Fruit fly (Drosophila melanogaster): ENCODE results near the gene Nuf2.

DNA sequence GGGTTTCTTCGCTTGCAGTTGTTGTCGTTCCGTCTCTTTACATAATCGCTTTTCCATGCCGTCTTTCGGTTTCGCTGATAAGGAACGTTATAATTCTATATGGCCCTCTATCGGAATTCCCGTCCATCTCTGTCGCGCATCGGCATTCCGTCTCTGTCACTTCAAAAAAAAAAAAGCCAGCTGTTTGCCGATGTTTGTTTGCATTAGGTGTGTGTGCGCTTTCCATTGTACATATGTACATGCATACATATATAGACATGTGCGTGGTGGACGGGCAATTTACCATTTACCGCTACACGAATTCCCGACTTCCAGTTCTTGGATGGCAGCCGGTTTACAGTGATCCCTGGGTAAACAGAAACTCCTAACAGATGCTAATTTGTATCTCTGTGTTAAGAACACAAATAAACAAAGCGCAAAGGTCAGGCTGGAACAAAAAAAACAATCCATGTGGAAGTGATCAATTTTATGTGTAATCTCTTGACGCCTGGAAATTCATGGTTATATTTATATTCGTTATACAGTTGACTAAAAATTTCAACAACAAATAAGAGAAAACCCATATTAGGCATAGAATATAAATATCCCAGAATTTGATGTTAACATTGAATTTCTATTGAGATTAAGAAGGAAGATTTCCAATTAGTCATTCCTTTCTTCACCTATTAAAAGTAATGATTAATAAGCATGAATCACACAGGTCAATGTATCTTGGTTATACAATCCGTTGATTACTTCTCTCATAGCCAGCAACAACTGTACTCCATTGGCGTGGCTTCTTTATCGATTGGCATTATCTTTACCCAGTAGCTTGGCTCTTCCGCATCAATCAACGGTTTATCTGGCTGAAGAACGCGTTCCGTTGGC lies 22.4 kb downstream of the Nuf2 start:
- TF ChIP-seq Myc (optimal IDR thresholded peaks at IDR 0.05) (no peak), psq (optimal IDR thresholded peaks at IDR 0.05) (no peak), h (optimal IDR thresholded peaks at IDR 0.05) (no peak), ttk (optimal IDR thresholded peaks at IDR 0.05) (no peak), insv (optimal IDR thresholded peaks at IDR 0.05) (no peak)
